Fruit fly (Drosophila melanogaster): ENCODE measurements around the gene PGRP-SB2.

Gene PGRP-SB2

dm6 chr3L:16768001-16768652 lies 41.8 kb downstream of the PGRP-SB2 start (continued):
- TF ChIP-seq CG12236 (GFP tag; optimal IDR thresholded peaks at IDR 0.05) = no peak
- 0 out of 3 replicates have a peak, but pooled peaks have one; percentile 50 for TF ChIP-seq CG6791 (GFP tag; IDR thresholded peaks at IDR 0.05; ENCODE audit: partially characterized antibody)
- no peak for TF ChIP-seq HHEX (GFP tag; optimal IDR thresholded peaks at IDR 0.05)
- no peak for TF ChIP-seq CG6683 (GFP tag; optimal IDR thresholded peaks at IDR 0.05)
- TF ChIP-seq lab (GFP tag; optimal IDR thresholded peaks at IDR 0.05) = no peak
- no peak for TF ChIP-seq Ada2b (GFP tag; IDR thresholded peaks at IDR 0.05)
- TF ChIP-seq CG11456 (GFP tag; IDR thresholded peaks at IDR 0.05) = 0 out of 3 replicates have a peak, but pooled peaks have one; percentile 32
- TF ChIP-seq kay (GFP tag; optimal IDR thresholded peaks at IDR 0.05) = peak; percentile 1
- TF ChIP-seq CG8281 (tag; optimal IDR thresholded peaks at IDR 0.05) = peak; percentile 4
- TF ChIP-seq NC2α (GFP tag; optimal IDR thresholded peaks at IDR 0.05) = no peak
- peak; percentile 55 for TF ChIP-seq fd102C (GFP tag; optimal IDR thresholded peaks at IDR 0.05)
- TF ChIP-seq CG6272 (GFP tag; IDR thresholded peaks at IDR 0.05) = no peak
- TF ChIP-seq CG15269 (tag; optimal IDR thresholded peaks at IDR 0.05) = no peak
- TF ChIP-seq Lhr (GFP tag; optimal IDR thresholded peaks at IDR 0.05) = no peak
- TF ChIP-seq YL-1 (GFP tag; optimal IDR thresholded peaks at IDR 0.05) = no peak
- TF ChIP-seq CG2678 (tag; optimal IDR thresholded peaks at IDR 0.05) = peak; percentile 50
- no peak for TF ChIP-seq slou (GFP tag; optimal IDR thresholded peaks at IDR 0.05)
- TF ChIP-seq Atf6 (GFP tag; IDR thresholded peaks at IDR 0.05) = no peak
- TF ChIP-seq CG18011 (GFP tag; optimal IDR thresholded peaks at IDR 0.05) = no peak
- no peak for TF ChIP-seq CG11560 (tag; IDR thresholded peaks at IDR 0.05)
- no peak for TF ChIP-seq Dref (GFP tag; IDR thresholded peaks at IDR 0.05)
- no peak for TF ChIP-seq oc (tag; optimal IDR thresholded peaks at IDR 0.05)
- TF ChIP-seq prd (optimal IDR thresholded peaks at IDR 0.05) = no peak
- peak; percentile 77 for TF ChIP-seq prd (GFP tag; IDR thresholded peaks at IDR 0.05)
- TF ChIP-seq ab (GFP tag; optimal IDR thresholded peaks at IDR 0.05) = no peak
- TF ChIP-seq CG9609 (GFP tag; optimal IDR thresholded peaks at IDR 0.05) = no peak
- no peak for TF ChIP-seq CG2199 (GFP tag; IDR thresholded peaks at IDR 0.05)
- no peak for TF ChIP-seq Oaz (GFP tag; IDR thresholded peaks at IDR 0.05)
- TF ChIP-seq Dad (GFP tag; optimal IDR thresholded peaks at IDR 0.05) = no peak
- TF ChIP-seq Doc2 (GFP tag; IDR thresholded peaks at IDR 0.05) = no peak
- TF ChIP-seq CG11085 (GFP tag; IDR thresholded peaks at IDR 0.05) = no peak
- TF ChIP-seq pzg (GFP tag; optimal IDR thresholded peaks at IDR 0.05) = no peak
- TF ChIP-seq CG18262 (tag; optimal IDR thresholded peaks at IDR 0.05) = peak; percentile 66
- TF ChIP-seq sens (GFP tag) = peak; percentile 94
- no peak for TF ChIP-seq Dek (tag; optimal IDR thresholded peaks at IDR 0.05)
- TF ChIP-seq chm (GFP tag; IDR thresholded peaks at IDR 0.05) = peak; percentile 51; the same call in 1 of the 2 replicates
- peak; percentile 45 for TF ChIP-seq CG12391 (tag; optimal IDR thresholded peaks at IDR 0.05)
- no peak for TF ChIP-seq zf30C (GFP tag; optimal IDR thresholded peaks at IDR 0.05)
- TF ChIP-seq CG17361 (GFP tag; IDR thresholded peaks at IDR 0.05) = 0 out of 3 replicates have a peak, but pooled peaks have one; percentile 37
- TF ChIP-seq Atf3 (GFP tag; optimal IDR thresholded peaks at IDR 0.05) = peak; percentile 18
- peak; percentile 48 for TF ChIP-seq pnt (GFP tag; optimal IDR thresholded peaks at IDR 0.05)
- no peak for TF ChIP-seq Hey (tag; optimal IDR thresholded peaks at IDR 0.05)
- no peak for TF ChIP-seq z (GFP tag; IDR thresholded peaks at IDR 0.05)
- TF ChIP-seq ash1 (GFP tag; optimal IDR thresholded peaks at IDR 0.05) = no peak
- TF ChIP-seq Blimp-1 (GFP tag; optimal IDR thresholded peaks at IDR 0.05) = no peak
- TF ChIP-seq lbe (GFP tag; optimal IDR thresholded peaks at IDR 0.05) = no peak
- TF ChIP-seq CG31224 (GFP tag; IDR thresholded peaks at IDR 0.05) = no peak
- no peak for TF ChIP-seq ro (GFP tag; IDR thresholded peaks at IDR 0.05)
- TF ChIP-seq Dfd (GFP tag; optimal IDR thresholded peaks at IDR 0.05) = no peak
- TF ChIP-seq ttk (GFP tag; IDR thresholded peaks at IDR 0.05) = peak; percentile 15; the same call in 1 of the 2 replicates
- TF ChIP-seq Hr39 (optimal IDR thresholded peaks at IDR 0.05) = no peak
